Fruit fly (Drosophila melanogaster) whole organism, embryonic: ENCODE data around the gene sunz.

Source experiments
- B-H2 ChIP-seq: fragments of 200-800 bp; sonication (Bioruptor generic); optimal IDR thresholded peaks from 2 replicates; lab custom pipeline; 2018; ENCODE audit warnings: missing biosample characterization, mild to moderate bottlenecking, missing genetic modification characterization
- BtbVII ChIP-seq: fragments of 200-800 bp; sonication (Bioruptor generic); optimal IDR thresholded peaks from 3 replicates; lab custom pipeline; 2017; ENCODE audit warnings: missing biosample characterization, mild to moderate bottlenecking, missing genetic modification characterization
- CG10267 ChIP-seq: fragments of 200-800 bp; sonication (Bioruptor generic); optimal IDR thresholded peaks from 2 replicates; lab custom pipeline; 2018; ENCODE audit warnings: missing biosample characterization, mild to moderate bottlenecking, missing genetic modification characterization, moderate library complexity
- CG11560 ChIP-seq: fragments of 200-800 bp; sonication (Bioruptor generic); IDR thresholded peaks from 3 replicates; pipeline ENCODE4 v1.3.6; 2022; ENCODE audit warnings: missing biosample characterization, missing genetic modification characterization
- CG1529 ChIP-seq: fragments of 200-800 bp; sonication (Bioruptor generic); optimal IDR thresholded peaks from 3 replicates; lab custom pipeline; 2018; ENCODE audit warnings: missing biosample characterization, missing genetic modification characterization
- CG15479 ChIP-seq: fragments of 200-800 bp; sonication (Bioruptor generic); optimal IDR thresholded peaks from 3 replicates; lab custom pipeline; 2019; ENCODE audit warnings: missing biosample characterization, mild to moderate bottlenecking, missing genetic modification characterization, moderate library complexity
- CG15601 ChIP-seq: fragments of 200-800 bp; sonication (Bioruptor generic); optimal IDR thresholded peaks from 3 replicates; lab custom pipeline; 2019; ENCODE audit warnings: missing biosample characterization, mild to moderate bottlenecking, missing genetic modification characterization, moderate library complexity
- CG1603 ChIP-seq: fragments of 200-800 bp; sonication (Bioruptor generic); optimal IDR thresholded peaks from 2 replicates; lab custom pipeline; 2019; ENCODE audit warnings: missing biosample characterization, mild to moderate bottlenecking, missing genetic modification characterization, moderate library complexity
- CG16863 ChIP-seq: fragments of 200-800 bp; sonication (Bioruptor generic); optimal IDR thresholded peaks from 3 replicates; lab custom pipeline; 2016; ENCODE audit warnings: missing biosample characterization, missing genetic modification characterization
- CG17568 ChIP-seq: fragments of 200-800 bp; sonication (Bioruptor generic); optimal IDR thresholded peaks from 2 replicates; lab custom pipeline; 2018; ENCODE audit warnings: missing biosample characterization, mild to moderate bottlenecking, missing genetic modification characterization, moderate library complexity
- CG18619 ChIP-seq: fragments of 200-800 bp; sonication (Bioruptor generic); optimal IDR thresholded peaks from 3 replicates; lab custom pipeline; 2017; ENCODE audit warnings: missing biosample characterization, mild to moderate bottlenecking, missing genetic modification characterization
- CG2116 ChIP-seq: fragments of 200-800 bp; sonication (Bioruptor generic); optimal IDR thresholded peaks from 3 replicates; lab custom pipeline; 2018; ENCODE audit warnings: missing biosample characterization, mild to moderate bottlenecking, missing genetic modification characterization
- CG2678 ChIP-seq: fragments of 200-800 bp; sonication (Bioruptor generic); optimal IDR thresholded peaks from 3 replicates; lab custom pipeline; 2019; ENCODE audit warnings: missing biosample characterization, mild to moderate bottlenecking, missing genetic modification characterization, moderate library complexity
- CG31441 ChIP-seq: fragments of 200-800 bp; sonication (Bioruptor generic); IDR thresholded peaks from 2 replicates; pipeline ENCODE4 v1.3.6; 2022; ENCODE audit warnings: missing biosample characterization, missing genetic modification characterization
- CG3163 ChIP-seq: fragments of 200-800 bp; sonication (Bioruptor generic); optimal IDR thresholded peaks from 3 replicates; lab custom pipeline; 2016; ENCODE audit warnings: missing biosample characterization, missing genetic modification characterization
- CG33557 ChIP-seq: fragments of 200-800 bp; sonication (Bioruptor generic); optimal IDR thresholded peaks from 2 replicates; lab custom pipeline; 2019; ENCODE audit warnings: missing biosample characterization, mild to moderate bottlenecking, missing genetic modification characterization, moderate library complexity
- CG43689 ChIP-seq: fragments of 200-800 bp; sonication (Bioruptor generic); IDR thresholded peaks from 2 replicates; pipeline ENCODE4 v1.3.6; 2022; ENCODE audit warnings: missing biosample characterization, missing genetic modification characterization
- CG4424 ChIP-seq: fragments of 200-800 bp; sonication (Bioruptor generic); optimal IDR thresholded peaks from 3 replicates; lab custom pipeline; 2016; ENCODE audit warnings: missing biosample characterization, missing genetic modification characterization
- CG5245 ChIP-seq: fragments of 200-800 bp; sonication (Bioruptor generic); optimal IDR thresholded peaks from 3 replicates; lab custom pipeline; 2016; ENCODE audit warnings: missing biosample characterization, missing genetic modification characterization
- CG6254 ChIP-seq: fragments of 200-800 bp; sonication (Bioruptor generic); optimal IDR thresholded peaks from 3 replicates; lab custom pipeline; 2017; ENCODE audit warnings: mild to moderate bottlenecking, missing biosample characterization, missing genetic modification reagents, missing genetic modification characterization
- CG6813 ChIP-seq: fragments of 200-800 bp; sonication (Bioruptor generic); optimal IDR thresholded peaks from 2 replicates; lab custom pipeline; 2017; ENCODE audit warnings: missing biosample characterization, missing genetic modification characterization, mild to moderate bottlenecking, moderate library complexity, missing genetic modification reagents
- CG7556 ChIP-seq: fragments of 200-800 bp; sonication (Bioruptor generic); optimal IDR thresholded peaks from 2 replicates; lab custom pipeline; 2017; ENCODE audit warnings: missing biosample characterization, mild to moderate bottlenecking, missing genetic modification characterization
- CG8089 ChIP-seq: fragments of 200-800 bp; sonication (Bioruptor generic); optimal IDR thresholded peaks from 3 replicates; lab custom pipeline; 2016; ENCODE audit warnings: missing biosample characterization, missing genetic modification characterization
- CG8388 ChIP-seq: fragments of 200-800 bp; sonication (Bioruptor generic); optimal IDR thresholded peaks from 2 replicates; lab custom pipeline; 2019; ENCODE audit warnings: missing biosample characterization, mild to moderate bottlenecking, missing genetic modification characterization, moderate library complexity
- CoRest ChIP-seq: fragments of 200-800 bp; sonication (Bioruptor generic); optimal IDR thresholded peaks from 3 replicates; lab custom pipeline; 2018; ENCODE audit warnings: missing biosample characterization, mild to moderate bottlenecking, missing genetic modification characterization, moderate library complexity
- D ChIP-seq, 2 experiments: fragments of 200-800 bp in 1 of 2; fragments of >200 bp in 1 of 2; sonication (Bioruptor generic) in 1 of 2; optimal IDR thresholded peaks; 2 replicates in 1 of 2; 3 replicates in 1 of 2; lab custom pipeline; 2017; ENCODE audit warnings: mild to moderate bottlenecking in 1 of 2, missing biosample characterization in 1 of 2, missing genetic modification characterization in 1 of 2, missing genetic modification reagents in 1 of 2
- HHEX ChIP-seq: fragments of 200-800 bp; sonication (Bioruptor generic); optimal IDR thresholded peaks from 3 replicates; lab custom pipeline; 2017; ENCODE audit warnings: missing biosample characterization, mild to moderate bottlenecking, missing genetic modification characterization, missing genetic modification reagents
- Hsf ChIP-seq: fragments of 200-800 bp; sonication (Bioruptor generic); optimal IDR thresholded peaks from 3 replicates; lab custom pipeline; 2016; ENCODE audit warnings: missing biosample characterization, missing genetic modification characterization
- Kr ChIP-seq: fragments of 200-800 bp; sonication (Bioruptor generic); optimal IDR thresholded peaks from 2 replicates; lab custom pipeline; 2017; ENCODE audit warnings: missing biosample characterization, mild to moderate bottlenecking, missing genetic modification characterization
- Sox100B ChIP-seq: fragments of 200-800 bp; sonication (Bioruptor generic); optimal IDR thresholded peaks from 3 replicates; lab custom pipeline; 2018; ENCODE audit warnings: missing biosample characterization, mild to moderate bottlenecking, missing genetic modification characterization
- Sox102F ChIP-seq: fragments of 200-800 bp; sonication (Bioruptor generic); optimal IDR thresholded peaks from 2 replicates; lab custom pipeline; 2018; ENCODE audit warnings: missing biosample characterization, mild to moderate bottlenecking, missing genetic modification characterization, moderate library complexity
- Trl ChIP-seq, 3 experiments: fragments of >200 bp in 2 of 3; fragments of 200-800 bp in 1 of 3; sonication (Bioruptor generic) in 1 of 3; optimal IDR thresholded peaks; 2 replicates in 1 of 3; 3 replicates in 2 of 3; lab custom pipeline; 2016 to 2017; ENCODE audit warnings: missing biosample characterization in 1 of 3, missing genetic modification characterization in 1 of 3
- Vsx1 ChIP-seq: fragments of 200-800 bp; sonication (Bioruptor generic); optimal IDR thresholded peaks from 2 replicates; lab custom pipeline; 2017; ENCODE audit warnings: missing biosample characterization, mild to moderate bottlenecking, missing genetic modification characterization, missing genetic modification reagents
- ara ChIP-seq: fragments of 200-800 bp; sonication (Bioruptor generic); IDR thresholded peaks from 2 replicates; pipeline ENCODE4 v1.3.6; 2022; ENCODE audit warnings: missing biosample characterization, missing genetic modification characterization
- chm ChIP-seq: fragments of 200-800 bp; sonication (Bioruptor generic); IDR thresholded peaks from 2 replicates; pipeline ENCODE4 v1.3.6; 2022; ENCODE audit warnings: missing biosample characterization, missing genetic modification characterization
- dysf ChIP-seq: fragments of 200-800 bp; sonication (Bioruptor generic); IDR thresholded peaks from 3 replicates; pipeline ENCODE4 v1.3.6; 2022; ENCODE audit warnings: missing biosample characterization, missing genetic modification characterization
- fd64A ChIP-seq: fragments of 200-800 bp; sonication (Bioruptor generic); optimal IDR thresholded peaks from 3 replicates; lab custom pipeline; 2018; ENCODE audit warnings: missing biosample characterization, mild to moderate bottlenecking, missing genetic modification characterization
- gro ChIP-seq: fragments of 200-800 bp; sonication (Bioruptor generic); optimal IDR thresholded peaks from 2 replicates; lab custom pipeline; 2016; ENCODE audit warnings: missing biosample characterization, missing genetic modification characterization
- her ChIP-seq: fragments of 200-800 bp; sonication (Bioruptor generic); optimal IDR thresholded peaks from 2 replicates; lab custom pipeline; 2016; ENCODE audit warnings: missing biosample characterization, missing genetic modification characterization
- lab ChIP-seq: fragments of 200-800 bp; sonication (Bioruptor generic); optimal IDR thresholded peaks from 3 replicates; lab custom pipeline; 2017; ENCODE audit warnings: missing biosample characterization, missing genetic modification characterization, mild to moderate bottlenecking, moderate library complexity, missing genetic modification reagents
- lola ChIP-seq, 3 experiments: fragments of >200 bp in 2 of 3; fragments of 200-800 bp in 1 of 3; sonication (Bioruptor generic) in 1 of 3; optimal IDR thresholded peaks; 2 replicates each; lab custom pipeline; 2017 to 2019; ENCODE audit warnings: missing biosample characterization in 3 of 3, missing genetic modification characterization in 3 of 3, mild to moderate bottlenecking in 1 of 3, moderate library complexity in 1 of 3
- lov ChIP-seq, 2 experiments: fragments of 200-800 bp in 1 of 2; fragments of >200 bp in 1 of 2; sonication (Bioruptor generic) in 1 of 2; IDR thresholded peaks in 1 of 2; optimal IDR thresholded peaks in 1 of 2; 2 replicates in 1 of 2; 3 replicates in 1 of 2; pipeline versions ENCODE4 v1.3.6 to Lab custom; 2017 to 2022; ENCODE audit warnings: missing biosample characterization in 1 of 2, missing genetic modification characterization in 1 of 2
- nmo ChIP-seq: fragments of 200-800 bp; sonication (Bioruptor generic); optimal IDR thresholded peaks from 2 replicates; lab custom pipeline; 2018; ENCODE audit warnings: missing biosample characterization, mild to moderate bottlenecking, missing genetic modification characterization, moderate library complexity
- org-1 ChIP-seq: fragments of 200-800 bp; sonication (Bioruptor generic); optimal IDR thresholded peaks from 2 replicates; lab custom pipeline; 2017; ENCODE audit warnings: missing biosample characterization, missing genetic modification characterization
- run ChIP-seq: fragments of 200-800 bp; sonication (Bioruptor generic); optimal IDR thresholded peaks from 3 replicates; lab custom pipeline; 2018; ENCODE audit warnings: missing biosample characterization, mild to moderate bottlenecking, missing genetic modification characterization
- stwl ChIP-seq: fragments of 200-800 bp; sonication (Bioruptor generic); optimal IDR thresholded peaks from 3 replicates; lab custom pipeline; 2018; ENCODE audit warnings: missing biosample characterization, mild to moderate bottlenecking, missing genetic modification characterization, moderate library complexity
- tll ChIP-seq, 2 experiments: fragments of 200-800 bp in 1 of 2; fragments of >200 bp in 1 of 2; sonication (Bioruptor generic) in 1 of 2; optimal IDR thresholded peaks; 2 replicates each; lab custom pipeline; 2017 to 2019; ENCODE audit warnings: missing biosample characterization in 2 of 2, missing genetic modification characterization in 2 of 2, mild to moderate bottlenecking in 1 of 2, moderate library complexity in 1 of 2

sunz gene

DNA sequence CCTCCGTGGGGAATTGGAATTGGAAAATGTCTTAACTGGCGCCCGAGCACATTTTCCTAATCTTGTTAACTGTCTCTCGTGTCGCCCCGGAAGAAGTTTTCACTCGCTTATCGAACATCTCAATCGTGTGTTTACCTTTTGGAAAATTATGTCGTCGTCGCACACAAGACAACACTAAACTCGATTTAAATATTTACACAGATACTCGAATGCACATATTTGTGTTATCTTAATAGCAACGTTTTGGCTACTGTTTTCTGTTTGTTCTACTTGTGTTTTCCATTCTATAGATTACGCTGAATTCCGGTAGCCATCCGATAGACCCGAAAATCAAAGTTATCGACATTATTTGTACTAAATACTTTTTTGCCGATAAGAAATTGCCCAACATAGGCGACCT lies 37.3 kb downstream of the sunz start (continued):
- TF ChIP-seq lov (optimal IDR thresholded peaks at IDR 0.05; lab: Kevin White, UChicago): no peak
- TF ChIP-seq lov (GFP tag; IDR thresholded peaks at IDR 0.05; lab: Robert Waterston, UW): peak; percentile 73; the same call in 1 of the 3 replicates
- TF ChIP-seq Sox100B (GFP tag; lab: Kevin White, UChicago): peak; percentile 20
- no peak for TF ChIP-seq Trl (optimal IDR thresholded peaks at IDR 0.05; lab: Kevin White, UChicago)
- TF ChIP-seq Trl (GFP tag; optimal IDR thresholded peaks at IDR 0.05; lab: Kevin White, UChicago): peak; percentile 20
- TF ChIP-seq gro: no peak
- peak; percentile 81 for TF ChIP-seq CG6813 (GFP tag; lab: Kevin White, UChicago)
- no peak for TF ChIP-seq stwl (tag; lab: Kevin White, UChicago)
- TF ChIP-seq CG2678: peak; percentile 39
- peak; percentile 31 for TF ChIP-seq her (GFP tag; lab: Kevin White, UChicago)
- peak; percentile 32 for TF ChIP-seq CG6254 (GFP tag; lab: Kevin White, UChicago)
- TF ChIP-seq tll (GFP tag; optimal IDR thresholded peaks at IDR 0.05; lab: Kevin White, UChicago): peak in 1 of 2 experiments; percentile 86
- no peak for TF ChIP-seq D (optimal IDR thresholded peaks at IDR 0.05; lab: Kevin White, UChicago)
- peak; percentile 45 for TF ChIP-seq D (GFP tag; optimal IDR thresholded peaks at IDR 0.05; lab: Kevin White, UChicago)
- TF ChIP-seq ara: peak; percentile 69
- TF ChIP-seq Sox102F (GFP tag; lab: Kevin White, UChicago): no peak
- peak; percentile 70 for TF ChIP-seq fd64A (GFP tag; lab: Kevin White, UChicago)
- TF ChIP-seq CG10267: peak; percentile 26
- peak; percentile 7 for TF ChIP-seq CG18619 (GFP tag; lab: Kevin White, UChicago)
- TF ChIP-seq dysf (GFP tag; lab: Robert Waterston, UW): no peak
- TF ChIP-seq CG15479: peak; percentile 95
- TF ChIP-seq CG8388 (GFP tag; lab: Kevin White, UChicago): peak; percentile 7
- no peak for TF ChIP-seq CG3163
- peak; percentile 12; the same call in 1 of the 2 replicates for TF ChIP-seq chm
- peak; percentile 31; the same call in 1 of the 2 replicates for TF ChIP-seq CG31441 (GFP tag; lab: Robert Waterston, UW)
- peak; percentile 37 for TF ChIP-seq CG2116
- peak; percentile 57 for TF ChIP-seq org-1
- TF ChIP-seq nmo (GFP tag; lab: Kevin White, UChicago): peak; percentile 19
- TF ChIP-seq CG1603 (tag; lab: Kevin White, UChicago): peak; percentile 75
- TF ChIP-seq lola (GFP tag; optimal IDR thresholded peaks at IDR 0.05; lab: Kevin White, UChicago): peak in 1 of 3 experiments; percentile 59
- peak; percentile 3 for TF ChIP-seq CG16863 (GFP tag; lab: Kevin White, UChicago)
- no peak for TF ChIP-seq Hsf (GFP tag; lab: Kevin White, UChicago)
- TF ChIP-seq Vsx1: peak; percentile 54
- peak; percentile 70 for TF ChIP-seq CG33557 (GFP tag; lab: Kevin White, UChicago)
- TF ChIP-seq HHEX (GFP tag; lab: Kevin White, UChicago): peak; percentile 17
- TF ChIP-seq lab (GFP tag; lab: Kevin White, UChicago): peak; percentile 51
- no peak for TF ChIP-seq B-H2 (GFP tag; lab: Kevin White, UChicago)
- peak; percentile 87 for TF ChIP-seq Kr (GFP tag; lab: Kevin White, UChicago)
- peak; percentile 1 for TF ChIP-seq run (tag; lab: Kevin White, UChicago)
- TF ChIP-seq CG8089: peak; percentile 49
- TF ChIP-seq CG43689 (GFP tag; lab: Robert Waterston, UW): no peak
- TF ChIP-seq CoRest (tag; lab: Kevin White, UChicago): peak; percentile 35
- peak; percentile 28 for TF ChIP-seq CG4424 (GFP tag; lab: Kevin White, UChicago)
- TF ChIP-seq CG17568 (GFP tag; lab: Kevin White, UChicago): peak; percentile 70
- peak; percentile 39 for TF ChIP-seq CG15601 (tag; lab: Kevin White, UChicago)
- peak; percentile 5 for TF ChIP-seq CG5245
- peak; percentile 8 for TF ChIP-seq BtbVII (GFP tag; lab: Kevin White, UChicago)
- TF ChIP-seq CG7556: peak; percentile 36
- no peak for TF ChIP-seq CG11560 (tag; lab: Robert Waterston, UW)
- peak; percentile 35 for TF ChIP-seq CG1529
